Worm (Caenorhabditis elegans) whole organism, L1 larva: ENCODE measurements around the gene abts-2.

Experiments used
- C16A3.4 ChIP-seq: fragments of 150-350 bp; optimal IDR thresholded peaks from 2 replicates; lab custom pipeline; 2014; ENCODE audit warnings: missing biosample characterization, missing genetic modification characterization
- C34B4.2 ChIP-seq: sonication (generic microtip); optimal IDR thresholded peaks from 2 replicates; lab custom pipeline; 2017; ENCODE audit warnings: mild to moderate bottlenecking, missing genetic modification characterization, missing compliant biosample characterization
- F16B12.6 ChIP-seq: fragments of 150-350 bp; optimal IDR thresholded peaks from 2 replicates; lab custom pipeline; 2014; ENCODE audit warnings: missing biosample characterization, missing genetic modification characterization
- Y116A8C.19 ChIP-seq: sonication (generic microtip); optimal IDR thresholded peaks from 2 replicates; lab custom pipeline; 2016; ENCODE audit warnings: missing compliant biosample characterization, missing genetic modification characterization, borderline replicate concordance
- aha-1 ChIP-seq: fragments of 150-350 bp; optimal IDR thresholded peaks from 2 replicates; lab custom pipeline; 2014; ENCODE audit warnings: missing biosample characterization, missing genetic modification characterization
- ama-1 ChIP-seq: fragments of 150-350 bp; optimal IDR thresholded peaks from 2 replicates; lab custom pipeline; 2014
- ceh-8 ChIP-seq: fragments of 200-800 bp; sonication (Bioruptor generic); optimal IDR thresholded peaks from 2 replicates; lab custom pipeline; 2018; ENCODE audit warnings: mild to moderate bottlenecking, missing genetic modification characterization, moderate library complexity, missing compliant biosample characterization
- ceh-82 ChIP-seq, 3 experiments: fragments of 150-350 bp in 1 of 3; sonication (generic microtip) in 2 of 3; optimal IDR thresholded peaks; 2 replicates each; lab custom pipeline; 2014 to 2017; ENCODE audit warnings: missing biosample characterization in 3 of 3, missing genetic modification characterization in 3 of 3
- dsc-1 ChIP-seq: sonication (generic microtip); optimal IDR thresholded peaks from 2 replicates; lab custom pipeline; 2016; ENCODE audit warnings: mild to moderate bottlenecking, missing genetic modification characterization, missing compliant biosample characterization
- egl-13 ChIP-seq: sonication (generic microtip); optimal IDR thresholded peaks from 2 replicates; lab custom pipeline; 2016; ENCODE audit warnings: missing genotype, missing genetic modification reagents, missing genetic modification characterization, missing compliant biosample characterization
- egl-27 ChIP-seq, 2 experiments: fragments of 150-350 bp in 1 of 2; sonication (generic microtip); optimal IDR thresholded peaks; 3 replicates each; lab custom pipeline; 2017 to 2018; ENCODE audit warnings: missing biosample characterization in 2 of 2, missing genetic modification characterization in 2 of 2, missing genetic modification reagents in 2 of 2
- elt-3 ChIP-seq, 6 experiments: fragments of 150-350 bp in 1 of 6; sonication (generic microtip); optimal IDR thresholded peaks; 2 replicates each; lab custom pipeline; 2017 to 2018; ENCODE audit warnings: missing biosample characterization in 6 of 6, missing genetic modification characterization in 6 of 6, inconsistent platforms in 1 of 6
- ets-5 ChIP-seq: fragments of 200-800 bp; sonication (Bioruptor generic); IDR thresholded peaks from 2 replicates; pipeline ENCODE4 v1.3.6; 2022; ENCODE audit warnings: missing genetic modification characterization, missing compliant biosample characterization
- fkh-10 ChIP-seq: sonication (generic microtip); optimal IDR thresholded peaks from 2 replicates; lab custom pipeline; 2017; ENCODE audit warnings: missing biosample characterization, missing genetic modification reagents, missing genetic modification characterization
- fkh-4 ChIP-seq: sonication (generic microtip); optimal IDR thresholded peaks from 2 replicates; lab custom pipeline; 2016; ENCODE audit warnings: missing compliant biosample characterization, missing genetic modification characterization, borderline replicate concordance
- fkh-8 ChIP-seq: sonication (generic microtip); optimal IDR thresholded peaks from 2 replicates; lab custom pipeline; 2016; ENCODE audit warnings: mild to moderate bottlenecking, missing genetic modification characterization, missing compliant biosample characterization
- fos-1 ChIP-seq: fragments of 150-350 bp; optimal IDR thresholded peaks from 2 replicates; lab custom pipeline; 2014; ENCODE audit warnings: missing biosample characterization, missing genetic modification characterization
- hlh-17 ChIP-seq: fragments of 200-800 bp; sonication (Bioruptor generic); optimal IDR thresholded peaks from 2 replicates; lab custom pipeline; 2018; ENCODE audit warnings: missing genetic modification characterization, mild to moderate bottlenecking, missing compliant biosample characterization, moderate library complexity, borderline replicate concordance
- jun-1 ChIP-seq: fragments of 150-350 bp; optimal IDR thresholded peaks from 2 replicates; lab custom pipeline; 2014; ENCODE audit warnings: missing biosample characterization, missing genetic modification reagents, missing genetic modification characterization
- lin-14 ChIP-seq: fragments of 200-800 bp; sonication (Bioruptor generic); optimal IDR thresholded peaks from 2 replicates; lab custom pipeline; 2018; ENCODE audit warnings: mild to moderate bottlenecking, missing genetic modification characterization, moderate library complexity, missing compliant biosample characterization
- lin-35 ChIP-seq, 2 experiments: fragments of 150-350 bp; optimal IDR thresholded peaks; 2 replicates each; lab custom pipeline; 2014; ENCODE audit warnings: missing biosample characterization in 2 of 2, missing genetic modification characterization in 2 of 2, missing genetic modification reagents in 2 of 2
- lir-3 ChIP-seq: sonication (generic microtip); optimal IDR thresholded peaks from 2 replicates; lab custom pipeline; 2016; ENCODE audit warnings: mild to moderate bottlenecking, missing genetic modification characterization, moderate library complexity, missing compliant biosample characterization; ENCODE audit not compliant: poor library complexity
- mab-9 ChIP-seq: fragments of 200-800 bp; sonication (Bioruptor generic); IDR thresholded peaks from 2 replicates; pipeline ENCODE4 v1.3.6; 2022; ENCODE audit warnings: missing genetic modification reagents, missing genetic modification characterization, missing compliant biosample characterization
- mef-2 ChIP-seq: fragments of 150-350 bp; optimal IDR thresholded peaks from 2 replicates; lab custom pipeline; 2014; ENCODE audit warnings: missing biosample characterization, missing genetic modification characterization
- nhr-11 ChIP-seq: fragments of 150-350 bp; optimal IDR thresholded peaks from 2 replicates; lab custom pipeline; 2014; ENCODE audit warnings: missing biosample characterization, missing genetic modification characterization
- nhr-12 ChIP-seq: sonication (generic microtip); optimal IDR thresholded peaks from 2 replicates; lab custom pipeline; 2017; ENCODE audit warnings: missing biosample characterization, missing genetic modification characterization
- nhr-19 ChIP-seq: fragments of 200-800 bp; sonication (Bioruptor generic); conservative IDR thresholded peaks from 2 replicates; pipeline ENCODE4 v1.3.6; 2022; ENCODE audit warnings: missing genetic modification characterization, missing compliant biosample characterization
- nhr-28 ChIP-seq: fragments of 150-350 bp; optimal IDR thresholded peaks from 2 replicates; lab custom pipeline; 2014; ENCODE audit warnings: missing biosample characterization, missing genetic modification characterization
- nhr-84 ChIP-seq: sonication (generic microtip); optimal IDR thresholded peaks from 2 replicates; lab custom pipeline; 2017; ENCODE audit warnings: missing biosample characterization, missing genetic modification characterization
- nhr-85 ChIP-seq: sonication (generic microtip); peaks from one replicate; lab custom pipeline; 2016; ENCODE audit warnings: missing genetic modification characterization, inconsistent platforms, missing compliant biosample characterization
- nhr-90 ChIP-seq: sonication (generic microtip); optimal IDR thresholded peaks from 2 replicates; lab custom pipeline; 2016; ENCODE audit warnings: mild to moderate bottlenecking, missing genetic modification characterization, missing compliant biosample characterization; ENCODE audit not compliant: poor library complexity
- pax-3 ChIP-seq: fragments of 200-800 bp; sonication (Bioruptor generic); optimal IDR thresholded peaks from 2 replicates; lab custom pipeline; 2018; ENCODE audit warnings: mild to moderate bottlenecking, missing genetic modification characterization, moderate library complexity, missing compliant biosample characterization
- pqm-1 ChIP-seq: sonication (generic microtip); optimal IDR thresholded peaks from 3 replicates; lab custom pipeline; 2017; ENCODE audit warnings: missing biosample characterization, missing genetic modification characterization
- sptf-1 ChIP-seq: fragments of 150-350 bp; optimal IDR thresholded peaks from 2 replicates; lab custom pipeline; 2014; ENCODE audit warnings: missing biosample characterization, missing genetic modification characterization
- sup-37 ChIP-seq: fragments of 200-800 bp; sonication (Bioruptor generic); optimal IDR thresholded peaks from 2 replicates; lab custom pipeline; 2018; ENCODE audit warnings: mild to moderate bottlenecking, missing genetic modification characterization, missing compliant biosample characterization
- unc-62 ChIP-seq: fragments of 150-350 bp; optimal IDR thresholded peaks from 2 replicates; lab custom pipeline; 2014; ENCODE audit warnings: missing biosample characterization, missing genetic modification reagents, missing genetic modification characterization
- vab-15 ChIP-seq: sonication (generic microtip); optimal IDR thresholded peaks from 2 replicates; lab custom pipeline; 2017; ENCODE audit warnings: missing genotype, mild to moderate bottlenecking, missing genetic modification characterization, missing compliant biosample characterization
- zag-1 ChIP-seq: fragments of 150-350 bp; optimal IDR thresholded peaks from 2 replicates; lab custom pipeline; 2014; ENCODE audit warnings: missing biosample characterization, missing genetic modification characterization
- ztf-11 ChIP-seq, 2 experiments: sonication (generic microtip); optimal IDR thresholded peaks; 2 replicates each; lab custom pipeline; 2016 to 2017; ENCODE audit warnings: missing genetic modification characterization in 2 of 2, missing biosample characterization in 1 of 2, missing compliant biosample characterization in 1 of 2
- ztf-4 ChIP-seq: fragments of 150-350 bp; optimal IDR thresholded peaks from 2 replicates; lab custom pipeline; 2014; ENCODE audit warnings: missing biosample characterization, missing genetic modification characterization

The abts-2 gene

ce11 chrX:11630499-11630898 lies 45.0 kb downstream of the abts-2 start:
- TF ChIP-seq nhr-84 (tag; lab: Kevin White, UChicago) (no peak), ceh-8 (no peak), hlh-17 (GFP tag; lab: Kevin White, UChicago) (no peak), lir-3 (tag; lab: Kevin White, UChicago) (no peak), nhr-90 (tag; lab: Kevin White, UChicago) (no peak), vab-15 (tag; lab: Kevin White, UChicago) (no peak), pax-3 (tag; lab: Kevin White, UChicago) (no peak), pqm-1 (tag; lab: Kevin White, UChicago) (no peak), Y116A8C.19 (tag; lab: Kevin White, UChicago) (no peak), ets-5 (GFP tag; lab: Robert Waterston, UW) (no peak), sup-37 (GFP tag; lab: Kevin White, UChicago) (no peak), fkh-10 (GFP tag; lab: Kevin White, UChicago) (peak; percentile 60), sptf-1 (no peak), lin-35 (GFP tag; optimal IDR thresholded peaks at IDR 0.05; lab: Kevin White, UChicago) (no peak), C16A3.4 (tag; lab: Kevin White, UChicago) (no peak), nhr-11 (tag; lab: Kevin White, UChicago) (no peak), fkh-4 (tag; lab: Kevin White, UChicago) (no peak), lin-14 (GFP tag; lab: Kevin White, UChicago) (peak; percentile 27)

- peak; percentile 24 for TF ChIP-seq nhr-85
- no peak for TF ChIP-seq nhr-19
- no peak for TF ChIP-seq jun-1
- no peak for TF ChIP-seq nhr-28
These were observed 46.6 kb downstream of the abts-2 start, which contains the start of gene sto-6 for ce11 chrX:11632107-11632506. sto-6 (plus strand) TSS chrX:11632407.

- TF ChIP-seq mab-9 (no peak), fos-1 (tag; lab: Kevin White, UChicago) (no peak), C16A3.4 (tag; lab: Kevin White, UChicago) (no peak), ztf-4 (tag; lab: Kevin White, UChicago) (no peak), egl-27 (tag; optimal IDR thresholded peaks at IDR 0.05; lab: Kevin White, UChicago) (no peak), aha-1 (no peak), C34B4.2 (tag; lab: Kevin White, UChicago) (no peak), zag-1 (tag; lab: Kevin White, UChicago) (no peak), mef-2 (no peak), jun-1 (no peak), F16B12.6 (tag; lab: Kevin White, UChicago) (no peak), hlh-17 (GFP tag; lab: Kevin White, UChicago) (no peak), egl-13 (tag; lab: Kevin White, UChicago) (no peak), elt-3 (tag; optimal IDR thresholded peaks at IDR 0.05; lab: Kevin White, UChicago) (no peak), ceh-82 (tag; optimal IDR thresholded peaks at IDR 0.05; lab: Kevin White, UChicago) (no peak), fkh-8 (no peak), unc-62 (GFP tag; lab: Kevin White, UChicago) (no peak), nhr-12 (tag; lab: Kevin White, UChicago) (no peak)
These were observed 47.8 kb downstream of the abts-2 start for ce11 chrX:11633278-11633677.

- TF ChIP-seq ztf-11 (tag; optimal IDR thresholded peaks at IDR 0.05; lab: Kevin White, UChicago): no peak
- TF ChIP-seq elt-3 (tag; optimal IDR thresholded peaks at IDR 0.05; lab: Kevin White, UChicago): no peak
- TF ChIP-seq nhr-19: no peak
- TF ChIP-seq dsc-1 (tag; lab: Kevin White, UChicago): peak; percentile 53
- TF ChIP-seq ama-1: no peak
These were observed 52.2 kb downstream of the abts-2 start for ce11 chrX:11637721-11638120.
